1 fruit fly cellular context compared by ENCODE assay signal in the genomic region with DNA sequence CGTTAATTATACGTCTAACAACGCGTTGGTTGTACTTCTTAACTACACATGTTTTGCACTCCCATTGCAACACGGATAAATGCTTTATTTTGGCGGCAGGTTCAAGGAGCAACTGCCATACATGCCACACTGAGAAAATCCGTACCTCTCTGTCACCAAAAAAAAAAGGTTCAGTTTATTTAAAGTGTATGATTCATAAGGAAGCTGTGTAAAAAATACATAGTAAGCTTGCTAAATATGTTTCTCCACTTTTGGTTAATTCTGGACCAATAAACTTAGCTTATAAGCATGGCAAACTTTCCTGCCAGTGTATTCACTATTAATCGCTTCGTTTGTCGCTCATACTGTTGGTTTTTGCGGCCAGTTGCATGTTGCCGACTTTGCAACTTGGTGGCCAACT.
TF ChIP-seq lines count a peak whose summit lies in the region.

No protein-coding gene starts in this region.

TF ChIP-seq in whole organism, prepupa, 60 proteins besides CTCF, POLR2A, EP300 and RAD21 (continued from another document):
- TF ChIP-seq Eip93F (GFP tag; optimal IDR thresholded peaks at IDR 0.05; lab: Kevin White, UChicago) (no peak), fd85E (GFP tag; optimal IDR thresholded peaks at IDR 0.05; lab: Kevin White, UChicago) (no peak), pdm3 (GFP tag; optimal IDR thresholded peaks at IDR 0.05; lab: Kevin White, UChicago) (peak; percentile 49), esn (GFP tag; optimal IDR thresholded peaks at IDR 0.05; lab: Kevin White, UChicago) (peak; percentile 27), CG6792 (GFP tag; optimal IDR thresholded peaks at IDR 0.05; lab: Kevin White, UChicago) (no peak), vri (GFP tag; optimal IDR thresholded peaks at IDR 0.05; lab: Kevin White, UChicago) (no peak), CG8632 (GFP tag; optimal IDR thresholded peaks at IDR 0.05; lab: Kevin White, UChicago) (peak; percentile 0), Sox102F (GFP tag; optimal IDR thresholded peaks at IDR 0.05; lab: Kevin White, UChicago) (peak; percentile 20), CG32006 (GFP tag; optimal IDR thresholded peaks at IDR 0.05; lab: Kevin White, UChicago) (peak; percentile 61), spab (GFP tag; optimal IDR thresholded peaks at IDR 0.05; lab: Kevin White, UChicago) (no peak), Hr4 (GFP tag; optimal IDR thresholded peaks at IDR 0.05; lab: Kevin White, UChicago) (peak; percentile 75), CG10669 (GFP tag; optimal IDR thresholded peaks at IDR 0.05; lab: Kevin White, UChicago) (peak; percentile 12), Gug (GFP tag; IDR thresholded peaks at IDR 0.05; lab: Robert Waterston, UW) (no peak), acj6 (GFP tag; optimal IDR thresholded peaks at IDR 0.05; lab: Kevin White, UChicago) (peak; percentile 45), svp (GFP tag; lab: Kevin White, UChicago) (peak; percentile 58), CG11294 (GFP tag; IDR thresholded peaks at IDR 0.05; lab: Robert Waterston, UW) (no peak), CG6163 (GFP tag; IDR thresholded peaks at IDR 0.05; lab: Robert Waterston, UW) (peak; percentile 48; the same call in 2 of the 3 replicates), net (GFP tag; optimal IDR thresholded peaks at IDR 0.05; lab: Kevin White, UChicago) (peak; percentile 7), fd59A (GFP tag; optimal IDR thresholded peaks at IDR 0.05; lab: Kevin White, UChicago) (no peak), CG11762 (GFP tag; optimal IDR thresholded peaks at IDR 0.05; lab: Kevin White, UChicago; ENCODE audit: insufficient read depth) (no peak), CG8319 (GFP tag; optimal IDR thresholded peaks at IDR 0.05; lab: Kevin White, UChicago) (no peak), CG8119 (GFP tag; IDR thresholded peaks at IDR 0.05; lab: Robert Waterston, UW) (peak; percentile 76), Blimp-1 (GFP tag; optimal IDR thresholded peaks at IDR 0.05; lab: Kevin White, UChicago) (no peak), CG10631 (GFP tag; optimal IDR thresholded peaks at IDR 0.05; lab: Kevin White, UChicago) (peak; percentile 33), fkh (GFP tag; optimal IDR thresholded peaks at IDR 0.05; lab: Kevin White, UChicago) (no peak), dsx (GFP tag; optimal IDR thresholded peaks at IDR 0.05; lab: Kevin White, UChicago; ENCODE audit: poor library complexity, severe bottlenecking) (no peak), dac (GFP tag; optimal IDR thresholded peaks at IDR 0.05; lab: Kevin White, UChicago) (no peak), Smox (GFP tag; optimal IDR thresholded peaks at IDR 0.05; lab: Kevin White, UChicago) (no peak), CG3919 (GFP tag; optimal IDR thresholded peaks at IDR 0.05; lab: Kevin White, UChicago) (peak; percentile 55), OdsH (GFP tag; optimal IDR thresholded peaks at IDR 0.05; lab: Kevin White, UChicago) (peak; percentile 43), Eip78C (GFP tag; lab: Kevin White, UChicago) (peak; percentile 79), achi (GFP tag; optimal IDR thresholded peaks at IDR 0.05; lab: Kevin White, UChicago) (peak; percentile 42)
TF ChIP-seq in whole organism, prepupa: peak in this region for 33.
